Worm (Caenorhabditis elegans): ENCODE results near the gene usp-33.

DNA sequence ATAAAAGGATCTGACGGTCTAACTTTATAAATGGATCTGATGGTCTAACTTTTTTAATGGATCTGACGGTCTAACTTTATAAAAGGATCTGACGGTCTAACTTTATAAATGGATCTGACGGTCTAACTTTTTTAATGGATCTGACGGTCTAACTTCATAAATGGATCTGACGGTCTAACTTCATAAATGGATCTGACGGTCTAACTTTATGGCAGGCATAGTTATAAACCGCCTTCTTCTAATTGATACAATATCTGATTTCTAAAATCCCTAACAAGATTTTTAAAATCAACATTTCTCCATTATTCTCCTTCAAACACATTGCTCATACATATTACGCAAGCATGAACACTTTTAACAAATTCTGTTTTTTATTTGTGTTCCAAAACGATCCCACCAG lies 5.9 kb downstream of the usp-33 start, which contains the start of gene K09A9.8:
- no peak for TF ChIP-seq dao-5 (tag; optimal IDR thresholded peaks at IDR 0.05)
- TF ChIP-seq him-1 (tag; optimal IDR thresholded peaks at IDR 0.05), result no peak
- TF ChIP-seq W03F9.2 (tag; optimal IDR thresholded peaks at IDR 0.05), result no peak

All from whole organism, L4/young adult.